Fruit fly (Drosophila melanogaster): ENCODE data around the gene Lsp1beta.

The Lsp1beta gene

DNA sequence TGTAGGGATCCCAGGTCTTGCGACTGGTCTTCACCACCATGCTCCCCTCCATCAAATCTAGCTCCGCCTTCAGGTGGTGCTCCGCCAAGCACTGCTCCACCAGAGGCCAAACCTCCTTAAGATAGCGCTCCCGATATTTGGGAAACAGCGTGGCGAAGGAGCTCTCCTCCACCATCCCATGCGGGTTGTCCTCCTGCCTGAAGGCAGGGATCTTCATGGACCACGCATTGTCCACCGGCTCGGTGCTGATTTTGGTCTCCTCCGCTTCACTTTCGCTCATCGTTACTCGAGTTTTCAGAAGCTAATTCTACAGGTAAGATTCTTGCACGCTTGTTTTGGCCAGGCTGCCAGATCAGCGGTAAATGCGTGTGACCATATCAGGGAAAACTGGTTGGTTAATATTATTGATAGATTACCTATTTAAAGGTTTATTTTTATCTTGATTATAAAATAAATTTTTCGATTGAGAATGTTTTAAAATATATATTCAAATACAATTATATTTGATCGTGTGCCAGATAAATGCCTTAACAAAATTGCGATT, 28.7 kb upstream of the Lsp1beta start, which contains the start of gene dbe:
Gene dbe, minus strand, starts transcription at position 361 of the 544 bp plus-strand sequence.
- no peak for TF ChIP-seq noc (tag; optimal IDR thresholded peaks at IDR 0.05)

DNA sequence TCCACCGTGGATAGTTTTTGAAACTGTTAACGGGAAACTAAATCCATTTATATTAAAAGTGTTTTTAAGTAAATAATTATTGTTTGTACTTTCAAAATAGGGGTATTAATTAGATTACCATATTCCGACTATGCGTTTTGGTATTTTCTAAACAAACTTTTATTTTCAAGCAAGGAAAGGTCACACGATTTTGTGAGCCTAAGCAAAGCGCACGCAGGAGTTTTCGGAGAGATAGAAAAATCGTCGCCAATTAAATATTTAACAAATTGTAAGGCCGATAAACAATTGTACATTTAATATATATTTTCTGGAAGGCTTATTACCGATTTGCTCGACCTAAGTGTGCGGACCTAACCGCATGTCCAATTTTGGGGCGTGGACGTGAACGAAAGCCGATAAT, 28.0 kb upstream of the Lsp1beta start, which contains the start of gene PNUTS:
Gene PNUTS, plus strand, starts transcription at position 181 of the 400 bp plus-strand sequence.
- TF ChIP-seq noc (tag; optimal IDR thresholded peaks at IDR 0.05), result no peak

DNA sequence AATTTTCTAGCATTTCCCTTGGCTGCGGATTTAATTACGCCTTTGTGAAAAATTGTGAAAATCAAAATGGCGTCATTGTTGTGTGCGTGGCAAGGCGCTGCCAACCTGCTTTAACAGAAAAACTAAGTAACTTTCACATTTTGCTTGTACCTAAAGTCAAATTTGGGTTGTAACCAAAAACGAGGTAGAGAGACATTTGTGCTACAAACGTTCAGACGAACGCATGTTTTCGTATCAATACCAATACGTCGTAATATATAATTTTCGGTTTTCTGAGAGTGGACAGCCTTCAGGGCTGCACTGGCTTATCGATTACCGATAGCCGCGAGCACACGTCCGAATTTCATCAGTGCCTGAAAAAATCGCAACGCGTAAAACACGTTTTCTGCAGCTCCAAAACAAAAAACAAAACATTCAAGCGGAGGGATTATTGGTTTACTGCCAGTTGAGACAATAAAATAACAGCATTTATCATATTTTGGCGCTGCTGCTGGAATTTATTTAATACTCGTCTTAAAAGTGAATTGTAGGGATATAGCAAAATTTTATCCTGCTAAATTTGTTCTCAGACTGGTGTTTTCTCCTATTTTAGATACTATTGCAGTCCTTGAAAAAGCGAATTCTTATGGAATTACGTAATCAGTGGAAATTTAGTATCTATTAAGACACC, 27.4 kb upstream of the Lsp1beta start:
- no peak for TF ChIP-seq noc (tag; optimal IDR thresholded peaks at IDR 0.05)

DNA sequence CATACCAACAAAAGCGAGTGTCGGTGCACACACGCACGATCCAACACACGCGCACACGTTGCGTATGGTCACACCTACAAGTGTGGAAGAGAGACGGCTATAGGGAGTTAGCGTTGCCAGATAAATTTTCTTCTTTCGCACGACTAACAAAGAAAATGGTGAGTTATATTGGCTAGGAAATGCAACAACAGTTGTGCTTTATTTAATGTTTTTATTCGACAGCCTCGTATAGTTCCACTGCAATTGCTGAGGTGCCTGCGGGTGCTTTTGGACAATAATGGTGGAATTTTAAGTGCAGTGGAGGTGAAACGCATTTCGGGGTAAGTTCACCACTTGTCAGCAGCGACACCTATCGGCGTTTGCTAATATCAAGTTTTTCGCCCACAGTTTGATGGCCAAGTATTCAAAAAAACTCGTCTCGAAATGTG, 26.9 kb upstream of the Lsp1beta start:
- TF ChIP-seq noc (tag; optimal IDR thresholded peaks at IDR 0.05), result no peak

DNA sequence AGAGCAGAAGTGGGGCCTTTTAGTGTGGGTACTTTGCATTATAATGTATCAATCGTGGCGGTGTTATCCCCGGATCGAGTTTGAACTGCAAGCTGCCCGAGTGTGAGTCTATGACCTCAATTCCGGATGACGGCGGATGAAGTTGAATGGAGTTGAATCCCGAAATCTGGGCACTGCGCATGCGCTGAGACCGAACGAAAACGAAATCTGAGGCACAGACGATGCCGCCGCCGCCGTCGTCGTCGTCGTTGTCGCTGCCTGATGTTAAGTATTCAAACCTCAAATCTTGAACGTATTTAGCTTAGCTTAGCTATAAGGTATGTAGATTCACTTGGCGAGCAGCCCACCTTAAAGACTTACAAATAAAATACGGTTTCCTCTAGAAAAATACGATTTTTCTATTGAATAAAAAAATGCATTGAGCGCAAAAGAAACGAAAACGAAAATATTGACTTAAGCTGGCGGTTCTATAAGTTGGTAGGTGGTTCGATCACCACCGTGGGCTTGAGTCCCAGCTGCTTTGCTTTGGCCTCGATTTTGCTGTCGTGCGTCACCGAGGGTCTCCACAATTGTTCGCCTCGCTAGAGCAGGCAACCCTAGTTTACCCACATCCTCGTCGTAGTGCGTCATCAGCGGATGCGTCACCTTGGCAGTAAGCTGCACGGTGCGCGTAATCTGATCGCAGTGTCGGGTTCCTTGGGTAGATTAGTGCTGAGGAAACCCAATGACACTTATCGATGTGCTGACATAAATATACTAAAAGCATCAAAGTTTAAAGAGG, 24.4 kb upstream of the Lsp1beta start:
- no peak for TF ChIP-seq noc (tag; optimal IDR thresholded peaks at IDR 0.05)

DNA sequence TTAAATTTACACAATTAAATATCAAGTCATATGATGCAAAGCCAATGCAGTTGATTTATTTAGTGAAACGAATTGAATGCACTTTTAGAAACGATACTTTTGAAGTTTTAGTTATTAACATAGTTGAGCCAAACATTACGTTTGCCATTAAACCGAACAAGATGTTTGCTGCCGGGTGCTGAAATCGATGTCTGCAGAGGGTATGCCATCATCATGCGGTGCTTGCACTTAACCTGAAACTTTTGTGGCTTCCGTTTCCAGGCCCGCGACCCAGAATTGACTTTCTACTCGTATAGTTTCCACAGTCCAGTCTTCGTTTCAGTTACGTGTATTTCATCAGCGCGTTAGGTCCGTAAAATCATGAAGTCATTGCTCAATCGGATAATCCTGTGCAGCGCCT, 21.3 kb upstream of the Lsp1beta start, which contains the start of gene ninaA:
Gene ninaA, plus strand, starts transcription at position 301 of the 400 bp plus-strand sequence.
- TF ChIP-seq noc (tag; optimal IDR thresholded peaks at IDR 0.05), result no peak

DNA sequence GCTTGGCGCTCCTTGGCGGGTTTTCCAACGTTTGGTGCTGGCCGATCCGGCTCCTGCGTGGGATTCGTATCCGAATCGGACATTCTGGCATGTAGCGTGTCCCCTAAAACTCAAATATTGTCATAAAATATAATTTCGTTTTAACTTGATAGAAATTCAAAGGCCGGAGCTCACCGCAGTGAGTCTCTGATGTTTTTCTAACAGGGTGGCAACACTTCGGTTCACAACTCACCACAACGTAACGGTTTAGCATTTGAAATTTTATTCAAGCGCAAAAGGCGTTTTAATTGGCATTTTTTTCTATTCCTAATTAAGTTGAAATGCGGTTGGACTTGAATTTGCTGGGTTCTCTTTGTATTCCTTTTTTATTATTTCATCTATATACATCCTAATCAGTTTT, 13.3 kb upstream of the Lsp1beta start, which contains the start of gene CG15824:
Gene CG15824, minus strand, starts transcription at position 172 of the 400 bp plus-strand sequence.
- no peak for TF ChIP-seq noc (tag; optimal IDR thresholded peaks at IDR 0.05)

DNA sequence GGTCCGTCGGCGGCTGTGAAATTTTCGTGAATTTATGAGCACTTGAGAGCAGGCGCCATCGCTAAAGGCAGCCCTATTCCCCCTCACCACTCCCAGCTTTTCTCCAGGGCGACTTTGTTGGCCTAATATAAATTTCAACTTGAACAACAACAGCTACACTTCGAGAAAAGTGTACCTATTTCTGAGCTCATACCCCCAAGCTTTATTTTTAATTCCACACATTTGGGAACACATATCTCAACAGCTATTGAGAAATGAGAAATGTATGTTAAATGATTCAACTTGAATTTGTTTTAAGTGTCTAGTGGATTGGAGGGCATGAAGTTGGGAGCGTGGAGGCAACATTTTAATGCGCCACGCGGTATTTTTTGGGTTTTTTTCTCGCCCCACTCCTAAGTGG, 11.6 kb upstream of the Lsp1beta start:
- no peak for TF ChIP-seq noc (tag; optimal IDR thresholded peaks at IDR 0.05)

DNA sequence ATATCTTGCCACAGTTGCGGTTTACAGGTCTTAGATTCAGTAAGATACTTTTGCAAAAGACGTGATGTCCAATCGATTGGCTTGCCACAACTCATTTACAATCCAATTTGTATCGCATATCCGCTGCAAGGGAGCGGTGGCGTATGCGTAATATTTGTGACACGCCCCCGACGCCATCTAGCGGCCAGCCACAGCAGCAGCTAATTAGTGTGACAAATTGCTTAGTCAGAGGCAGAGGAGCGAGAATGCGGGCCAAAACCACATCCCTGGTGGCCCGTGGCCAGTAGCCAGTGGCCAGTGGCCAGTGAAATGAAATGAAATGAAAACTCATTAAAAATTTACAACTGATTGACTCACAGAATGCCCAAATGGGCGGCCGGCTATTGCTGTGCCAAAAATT, 10.5 kb upstream of the Lsp1beta start:
- TF ChIP-seq noc (tag; optimal IDR thresholded peaks at IDR 0.05), result no peak

DNA sequence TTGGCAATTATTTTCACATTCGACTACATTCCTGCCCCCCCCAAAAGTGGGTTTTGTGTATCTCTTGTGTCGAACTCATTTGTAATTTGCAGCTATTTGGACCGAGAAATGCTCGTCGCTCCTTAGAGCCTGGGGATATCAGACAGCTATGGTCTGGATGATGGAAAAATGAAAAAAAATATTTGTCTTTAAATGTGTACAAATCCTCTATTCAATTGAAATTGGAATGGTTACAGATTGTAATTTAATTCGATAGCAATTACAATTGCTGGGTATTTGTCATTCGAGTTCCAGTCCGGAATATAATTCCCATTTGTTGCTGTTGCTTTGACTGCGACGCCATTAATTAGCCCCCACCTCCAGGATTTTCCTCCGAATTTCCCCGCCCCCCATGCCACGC, 8.5 kb upstream of the Lsp1beta start:
- TF ChIP-seq noc (tag; optimal IDR thresholded peaks at IDR 0.05), result no peak

DNA sequence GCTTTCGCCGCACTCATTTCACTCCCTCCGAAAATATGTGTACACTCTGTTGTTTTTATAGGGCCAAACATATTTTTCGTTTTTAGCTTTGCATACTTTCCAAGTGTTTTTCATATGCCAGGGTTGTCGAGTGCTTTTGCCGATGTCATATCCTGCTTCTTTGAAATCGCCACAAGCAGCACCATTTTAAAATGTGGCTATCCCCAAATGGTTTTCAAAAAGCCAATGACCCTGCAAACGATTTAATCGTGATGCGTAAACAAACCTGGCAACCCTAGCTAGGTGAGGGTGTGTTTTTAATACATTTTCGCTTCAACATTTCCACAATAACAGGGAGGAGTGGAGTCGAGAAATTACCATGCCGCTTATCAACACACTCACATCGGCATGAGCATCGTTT, 5.8 kb upstream of the Lsp1beta start:
- no peak for TF ChIP-seq noc (tag; optimal IDR thresholded peaks at IDR 0.05)

DNA sequence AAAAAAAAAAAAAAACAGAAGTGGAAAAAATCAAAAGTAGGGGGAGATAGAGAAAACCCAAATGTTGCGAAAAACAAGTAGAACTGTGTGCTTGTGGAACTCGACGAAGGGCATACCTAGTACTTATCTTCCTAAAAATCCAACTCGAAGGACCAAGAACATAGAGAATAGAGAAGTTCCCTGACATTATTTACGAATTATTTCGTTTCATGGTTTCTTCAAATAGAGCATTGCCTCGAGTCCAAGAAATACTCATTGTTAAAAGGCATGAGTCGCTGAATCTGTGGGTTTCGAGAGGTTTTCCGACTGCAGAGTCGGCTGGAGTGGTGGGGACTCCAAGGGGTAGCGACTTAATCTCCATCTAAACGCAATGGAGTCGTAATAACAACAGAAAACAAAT, 5.1 kb upstream of the Lsp1beta start:
- TF ChIP-seq noc (tag; optimal IDR thresholded peaks at IDR 0.05), result no peak

DNA sequence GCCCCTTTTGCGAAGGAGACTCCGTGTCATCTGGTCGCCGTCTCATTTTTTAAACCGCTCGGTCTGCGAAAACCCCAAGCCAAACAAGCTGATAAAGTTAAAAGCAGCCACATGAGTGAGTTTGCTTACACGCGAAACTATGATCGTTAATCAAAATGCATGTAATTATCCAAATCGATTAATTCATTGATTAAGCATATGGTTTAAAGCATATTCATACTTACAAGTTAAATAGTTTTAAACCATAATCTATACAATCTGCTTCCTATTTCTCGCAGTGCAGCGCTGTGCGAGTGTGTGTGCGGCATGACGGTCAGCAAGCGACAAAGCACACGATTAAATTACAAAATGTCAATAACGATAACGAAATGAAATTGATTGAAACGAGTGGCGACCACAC, 2.9 kb upstream of the Lsp1beta start:
- TF ChIP-seq noc (tag; optimal IDR thresholded peaks at IDR 0.05), result no peak

DNA sequence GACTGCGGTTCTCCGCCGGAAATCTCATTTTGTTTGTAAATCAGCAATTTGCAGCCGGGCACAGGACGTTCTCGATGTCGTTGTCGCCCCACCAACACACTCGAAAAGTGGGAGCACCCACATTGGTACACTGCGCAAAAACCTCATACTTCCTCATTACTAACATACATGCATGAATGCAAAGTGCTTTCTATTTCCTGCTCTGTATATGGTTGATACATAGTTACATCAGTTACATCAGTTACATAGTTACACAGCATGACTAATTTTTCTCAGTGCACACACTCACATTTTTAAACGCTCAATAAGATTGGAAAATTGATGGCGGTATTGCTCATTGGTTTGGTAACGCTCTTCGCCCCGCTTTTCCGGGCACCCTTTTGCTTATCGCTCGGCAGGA, 1.2 kb upstream of the Lsp1beta start:
- no peak for TF ChIP-seq noc (tag; optimal IDR thresholded peaks at IDR 0.05)

DNA sequence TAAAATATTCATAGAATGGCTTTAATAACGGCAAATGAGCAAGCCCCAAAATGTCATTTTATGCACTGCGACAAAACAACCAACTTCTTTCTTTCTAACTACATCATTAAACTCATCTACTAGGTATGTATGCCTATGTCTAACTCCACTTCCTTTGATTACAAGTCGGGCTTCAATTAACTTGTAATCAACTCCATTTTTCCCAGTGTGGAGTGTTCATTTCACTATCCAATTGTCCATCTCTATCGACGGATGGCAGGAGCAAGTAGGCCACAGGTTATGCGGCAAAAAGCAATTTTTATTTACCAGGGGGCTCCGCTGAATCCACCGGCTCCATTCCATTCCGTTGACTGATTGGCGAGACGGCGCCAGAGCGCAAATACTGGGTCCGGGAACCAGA, 5.4 kb downstream of the Lsp1beta start:
- no peak for TF ChIP-seq noc (tag; optimal IDR thresholded peaks at IDR 0.05)

DNA sequence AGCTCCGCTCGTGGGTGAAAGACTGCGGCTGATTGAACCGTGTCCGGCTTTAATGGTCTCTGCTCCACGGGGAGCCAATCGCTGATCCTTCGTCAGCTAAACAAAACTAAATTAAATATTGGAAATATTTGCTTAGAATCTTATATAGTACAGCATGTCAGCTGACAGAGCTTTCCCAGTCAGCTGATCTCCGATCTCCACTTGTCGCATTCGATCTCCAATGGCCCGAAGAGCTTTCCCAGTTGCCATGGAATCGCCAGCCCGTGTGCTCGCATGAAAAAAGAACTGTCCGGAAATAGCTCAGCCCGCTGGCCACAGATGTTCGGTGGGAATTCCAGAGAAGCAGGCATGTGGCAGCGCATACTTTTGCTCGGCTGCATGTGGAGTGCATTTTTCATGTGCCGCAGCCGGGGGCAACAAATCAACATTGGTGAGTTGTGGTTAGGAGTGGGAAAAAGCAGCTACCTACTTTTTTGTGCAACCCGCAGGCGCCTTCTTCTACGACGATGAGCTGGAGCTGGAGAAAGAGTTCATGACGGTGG, 15.6 kb downstream of the Lsp1beta start, which contains the start of gene GluRIIC:
Gene GluRIIC, plus strand, starts transcription at position 237 of the 542 bp plus-strand sequence.
- no peak for TF ChIP-seq noc (tag; optimal IDR thresholded peaks at IDR 0.05)

Measured in whole organism, larva.